Fruit fly (Drosophila melanogaster): ENCODE results near the gene r-cup.

The r-cup gene

DNA sequence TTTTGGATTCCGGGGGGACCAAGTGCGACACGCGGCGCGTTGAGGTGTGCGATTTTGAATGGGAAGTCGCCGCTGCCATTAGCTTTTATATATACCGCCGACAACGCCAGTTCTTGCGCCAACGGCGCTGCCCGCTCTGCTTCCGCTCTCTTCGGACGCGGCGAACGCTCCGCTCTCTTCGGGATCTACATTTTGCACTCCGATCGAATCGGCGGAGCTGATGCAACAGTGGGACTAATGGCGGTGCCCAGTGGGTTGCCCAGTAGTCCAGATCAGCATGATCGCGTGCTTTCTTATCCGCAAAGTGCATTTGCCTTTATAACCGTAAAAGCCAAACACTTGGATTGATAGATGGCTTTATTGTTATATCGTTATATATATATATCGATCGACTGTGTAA, 41.8 kb upstream of the r-cup start, which contains the start of gene CG32512:
TSS of gene CG32512 (minus strand) at position 67 of the 400 bp plus-strand sequence.
- TF ChIP-seq dl (GFP tag; optimal IDR thresholded peaks at IDR 0.05; ENCODE audit: insufficient read depth in 1 of 2, partially characterized antibody in 2 of 2) (peak; percentile 24 to 61), Dif (GFP tag; optimal IDR thresholded peaks at IDR 0.05; ENCODE audit: partially characterized antibody) (peak; percentile 57), Hnf4 (GFP tag; optimal IDR thresholded peaks at IDR 0.05) (no peak), Hr78 (GFP tag; optimal IDR thresholded peaks at IDR 0.05) (no peak), Rel (GFP tag; optimal IDR thresholded peaks at IDR 0.05) (no peak), Rel (tag; optimal IDR thresholded peaks at IDR 0.05) (peak; percentile 7), dmrt93B (GFP tag; optimal IDR thresholded peaks at IDR 0.05) (no peak), lola (GFP tag; optimal IDR thresholded peaks at IDR 0.05) (no peak)

DNA sequence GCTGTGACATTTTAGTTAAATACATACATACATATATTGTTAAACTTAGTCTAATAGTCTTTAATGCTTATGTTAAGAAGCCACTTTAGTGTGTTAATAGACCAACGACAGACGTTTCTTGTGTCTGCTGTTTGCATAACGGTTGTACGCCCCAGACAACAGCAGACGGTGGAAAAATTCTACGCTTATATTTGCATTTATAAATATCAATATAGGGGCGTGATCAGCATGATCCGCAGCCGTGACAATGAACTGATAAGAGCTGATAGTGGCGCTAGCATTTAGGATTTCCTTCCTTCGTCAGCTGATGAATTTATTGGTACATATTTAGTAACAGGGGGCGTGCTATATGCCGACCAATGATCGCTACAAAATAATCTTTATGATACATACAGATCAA, 40.1 kb upstream of the r-cup start:
- TF ChIP-seq Hr83 (GFP tag; optimal IDR thresholded peaks at IDR 0.05; ENCODE audit: poor library complexity, severe bottlenecking) (peak; percentile 1), br (GFP tag; optimal IDR thresholded peaks at IDR 0.05) (no peak)

dm6 chrX:21064927-21065326, 39.2 kb upstream of the r-cup start:
- TF ChIP-seq Rel (GFP tag; optimal IDR thresholded peaks at IDR 0.05) (peak; percentile 91), Rel (tag; optimal IDR thresholded peaks at IDR 0.05) (peak; percentile 91), OdsH (GFP tag; optimal IDR thresholded peaks at IDR 0.05) (peak; percentile 95), dmrt93B (GFP tag; optimal IDR thresholded peaks at IDR 0.05) (peak; percentile 91), Hnf4 (GFP tag; optimal IDR thresholded peaks at IDR 0.05) (peak; percentile 98), Hr83 (GFP tag; optimal IDR thresholded peaks at IDR 0.05; ENCODE audit: poor library complexity, severe bottlenecking) (peak; percentile 64), Dfd (GFP tag; optimal IDR thresholded peaks at IDR 0.05) (no peak), CrebA (GFP tag; optimal IDR thresholded peaks at IDR 0.05; ENCODE audit: borderline replicate concordance) (peak; percentile 90), sv (GFP tag; optimal IDR thresholded peaks at IDR 0.05) (no peak), Abd-B (GFP tag; optimal IDR thresholded peaks at IDR 0.05) (no peak), usp (GFP tag; optimal IDR thresholded peaks at IDR 0.05) (no peak), brk (GFP tag; optimal IDR thresholded peaks at IDR 0.05) (peak; percentile 89), lola (GFP tag; optimal IDR thresholded peaks at IDR 0.05) (no peak), woc (GFP tag; optimal IDR thresholded peaks at IDR 0.05) (peak; percentile 86), GATAd (GFP tag; optimal IDR thresholded peaks at IDR 0.05) (peak; percentile 87), Vsx2 (GFP tag; optimal IDR thresholded peaks at IDR 0.05; ENCODE audit: partially characterized antibody) (no peak), pan (optimal IDR thresholded peaks at IDR 0.05) (no peak), tai (GFP tag; optimal IDR thresholded peaks at IDR 0.05) (peak; percentile 91), rgr (GFP tag; optimal IDR thresholded peaks at IDR 0.05) (peak; percentile 97), foxo (GFP tag; optimal IDR thresholded peaks at IDR 0.05) (peak; percentile 90 to 97), h (GFP tag; optimal IDR thresholded peaks at IDR 0.05) (peak; percentile 98), Dif (GFP tag; optimal IDR thresholded peaks at IDR 0.05; ENCODE audit: partially characterized antibody) (no peak), Jra (GFP tag; optimal IDR thresholded peaks at IDR 0.05) (peak; percentile 87), dsf (GFP tag; optimal IDR thresholded peaks at IDR 0.05; ENCODE audit: borderline replicate concordance) (peak; percentile 71), dl (GFP tag; optimal IDR thresholded peaks at IDR 0.05; ENCODE audit: insufficient read depth in 1 of 2, partially characterized antibody in 2 of 2) (no peak), fru (GFP tag; optimal IDR thresholded peaks at IDR 0.05) (peak; percentile 94), jim (GFP tag; optimal IDR thresholded peaks at IDR 0.05) (no peak), br (GFP tag; optimal IDR thresholded peaks at IDR 0.05) (peak; percentile 96), HLH106 (tag; optimal IDR thresholded peaks at IDR 0.05) (peak; percentile 94), CG32264 (GFP tag; optimal IDR thresholded peaks at IDR 0.05) (peak; percentile 94), Myc (optimal IDR thresholded peaks at IDR 0.05) (no peak), sage (GFP tag; optimal IDR thresholded peaks at IDR 0.05) (peak; percentile 93), Mio (GFP tag; optimal IDR thresholded peaks at IDR 0.05) (peak; percentile 83), CG9705 (GFP tag; optimal IDR thresholded peaks at IDR 0.05) (peak; percentile 85), Hr78 (GFP tag; optimal IDR thresholded peaks at IDR 0.05) (no peak), ey (GFP tag; optimal IDR thresholded peaks at IDR 0.05) (peak; percentile 97), Sp1 (GFP tag; optimal IDR thresholded peaks at IDR 0.05) (peak; percentile 94), psq (GFP tag; optimal IDR thresholded peaks at IDR 0.05) (peak; percentile 90), N (GFP tag; optimal IDR thresholded peaks at IDR 0.05) (no peak)
